Worm (Caenorhabditis elegans): Measurements from ENCODE around the gene dop-6.

ce11 chrX:4274116-4274515 lies 46.5 kb upstream of the dop-6 start, which contains the start of gene mec-18:
- TF ChIP-seq ztf-11 (tag; optimal IDR thresholded peaks at IDR 0.05) (no peak), pha-4 (tag; optimal IDR thresholded peaks at IDR 0.05) (no peak), unc-62 (GFP tag; optimal IDR thresholded peaks at IDR 0.05) (no peak), nhr-237 (tag; optimal IDR thresholded peaks at IDR 0.05) (no peak), elt-3 (tag; optimal IDR thresholded peaks at IDR 0.05) (no peak), nhr-28 (tag; optimal IDR thresholded peaks at IDR 0.05) (no peak), snpc-4 (tag; optimal IDR thresholded peaks at IDR 0.05) (no peak), nhr-76 (tag; optimal IDR thresholded peaks at IDR 0.05) (no peak), hlh-1 (tag; optimal IDR thresholded peaks at IDR 0.05) (no peak), ham-2 (GFP tag; optimal IDR thresholded peaks at IDR 0.05) (no peak), blmp-1 (tag; optimal IDR thresholded peaks at IDR 0.05) (no peak), ces-1 (GFP tag; optimal IDR thresholded peaks at IDR 0.05) (no peak), sptf-1 (tag; optimal IDR thresholded peaks at IDR 0.05) (no peak), lin-13 (tag; optimal IDR thresholded peaks at IDR 0.05) (no peak)
